Worm (Caenorhabditis elegans): ENCODE results near the gene C33B4.5.

ce11 chrII:11424579-11425316, 41.6 kb downstream of the C33B4.5 start, which contains the start of gene C05D12.3:
- TF ChIP-seq sptf-2 (GFP tag; optimal IDR thresholded peaks at IDR 0.05) (no peak), F23B12.7 (tag; optimal IDR thresholded peaks at IDR 0.05; ENCODE audit: insufficient read depth) (no peak), atf-7 (tag; optimal IDR thresholded peaks at IDR 0.05) (no peak), unc-62 (GFP tag; optimal IDR thresholded peaks at IDR 0.05) (no peak), efl-1 (GFP tag; optimal IDR thresholded peaks at IDR 0.05) (no peak), snpc-3.4 (tag; optimal IDR thresholded peaks at IDR 0.05) (no peak), ztf-26 (tag; optimal IDR thresholded peaks at IDR 0.05) (no peak), hmg-20 (GFP tag; IDR thresholded peaks at IDR 0.05) (no peak)

Data from whole organism, young adult.